Worm (Caenorhabditis elegans) whole organism, late embryonic: ENCODE results near the gene svh-11.

Experiments
- K02D7.2 ChIP-seq: sonication (generic microtip); optimal IDR thresholded peaks from 2 replicates; lab custom pipeline; 2017; ENCODE audit warnings: mild to moderate bottlenecking, missing genetic modification characterization, missing compliant biosample characterization
- K09A11.1 ChIP-seq: sonication (generic microtip); optimal IDR thresholded peaks from 2 replicates; lab custom pipeline; 2017; ENCODE audit warnings: antibody characterized with exemption, mild to moderate bottlenecking, missing genetic modification characterization, missing compliant biosample characterization; ENCODE audit not compliant: insufficient read depth
- T23F11.4 ChIP-seq: fragments of 200-800 bp; sonication (Bioruptor generic); optimal IDR thresholded peaks from 2 replicates; lab custom pipeline; 2018; ENCODE audit warnings: mild to moderate bottlenecking, missing genetic modification characterization, missing compliant biosample characterization
- ama-1 ChIP-seq: fragments of 150-350 bp; optimal IDR thresholded peaks from 2 replicates; lab custom pipeline; 2014
- ceh-19 ChIP-seq: fragments of 200-800 bp; sonication (Bioruptor generic); optimal IDR thresholded peaks from 2 replicates; lab custom pipeline; 2018; ENCODE audit warnings: mild to moderate bottlenecking, missing genetic modification characterization, missing compliant biosample characterization
- ceh-2 ChIP-seq: sonication (generic microtip); optimal IDR thresholded peaks from 2 replicates; lab custom pipeline; 2016; ENCODE audit warnings: missing genotype, missing genetic modification characterization, missing compliant biosample characterization
- ceh-30 ChIP-seq: fragments of 150-350 bp; optimal IDR thresholded peaks from 2 replicates; lab custom pipeline; 2014; ENCODE audit warnings: missing biosample characterization, missing genetic modification characterization
- ceh-31 ChIP-seq: sonication (generic microtip); optimal IDR thresholded peaks from 2 replicates; lab custom pipeline; 2016; ENCODE audit warnings: missing genetic modification characterization, missing compliant biosample characterization
- ceh-34 ChIP-seq: sonication (generic microtip); optimal IDR thresholded peaks from 2 replicates; lab custom pipeline; 2016; ENCODE audit warnings: mild to moderate bottlenecking, missing genetic modification characterization, missing compliant biosample characterization
- ceh-48 ChIP-seq: sonication (generic microtip); optimal IDR thresholded peaks from 2 replicates; lab custom pipeline; 2016; ENCODE audit warnings: missing genetic modification characterization, inconsistent platforms, missing compliant biosample characterization
- ceh-9 ChIP-seq: sonication (generic microtip); optimal IDR thresholded peaks from 2 replicates; lab custom pipeline; 2016; ENCODE audit warnings: mild to moderate bottlenecking, missing genetic modification characterization, inconsistent platforms, missing compliant biosample characterization
- dmd-4 ChIP-seq: sonication (generic microtip); optimal IDR thresholded peaks from 2 replicates; lab custom pipeline; 2016; ENCODE audit warnings: borderline replicate concordance, missing genetic modification characterization, missing compliant biosample characterization
- dve-1 ChIP-seq: sonication (generic microtip); optimal IDR thresholded peaks from 2 replicates; lab custom pipeline; 2017; ENCODE audit warnings: antibody characterized with exemption, mild to moderate bottlenecking, missing genetic modification characterization, missing compliant biosample characterization
- ets-4 ChIP-seq: sonication (generic microtip); optimal IDR thresholded peaks from 2 replicates; lab custom pipeline; 2016; ENCODE audit warnings: missing genetic modification characterization, missing compliant biosample characterization
- eyg-1 ChIP-seq: sonication (generic microtip); optimal IDR thresholded peaks from 2 replicates; lab custom pipeline; 2016; ENCODE audit warnings: missing genotype, missing genetic modification characterization, missing compliant biosample characterization
- fkh-10 ChIP-seq: fragments of 150-350 bp; optimal IDR thresholded peaks from 2 replicates; lab custom pipeline; 2014; ENCODE audit warnings: missing biosample characterization, missing genetic modification reagents, missing genetic modification characterization
- gmeb-2 ChIP-seq: sonication (generic microtip); optimal IDR thresholded peaks from 2 replicates; lab custom pipeline; 2016; ENCODE audit warnings: missing genetic modification characterization, inconsistent platforms, missing compliant biosample characterization
- hlh-13 ChIP-seq: fragments of 200-800 bp; sonication (Bioruptor generic); optimal IDR thresholded peaks from 2 replicates; lab custom pipeline; 2018; ENCODE audit warnings: mild to moderate bottlenecking, missing genetic modification characterization, missing compliant biosample characterization
- hlh-30 ChIP-seq: sonication (generic microtip); optimal IDR thresholded peaks from 2 replicates; lab custom pipeline; 2017; ENCODE audit warnings: antibody characterized with exemption, missing genetic modification characterization, missing compliant biosample characterization; ENCODE audit not compliant: insufficient read depth
- hlh-8 ChIP-seq: sonication (generic microtip); optimal IDR thresholded peaks from 2 replicates; lab custom pipeline; 2016; ENCODE audit warnings: missing genotype, missing genetic modification characterization, missing compliant biosample characterization
- lim-6 ChIP-seq: sonication (generic microtip); optimal IDR thresholded peaks from 2 replicates; lab custom pipeline; 2016; ENCODE audit warnings: missing genetic modification characterization, missing compliant biosample characterization
- lin-11 ChIP-seq: fragments of 200-800 bp; sonication (Bioruptor generic); optimal IDR thresholded peaks from 2 replicates; lab custom pipeline; 2018; ENCODE audit warnings: mild to moderate bottlenecking, missing genetic modification characterization, missing compliant biosample characterization
- madf-2 ChIP-seq: sonication (generic microtip); optimal IDR thresholded peaks from 2 replicates; lab custom pipeline; 2017; ENCODE audit warnings: missing genetic modification characterization, missing compliant biosample characterization
- nhr-232 ChIP-seq: sonication (generic microtip); optimal IDR thresholded peaks from 2 replicates; lab custom pipeline; 2016; ENCODE audit warnings: missing genetic modification characterization, missing compliant biosample characterization
- odd-2 ChIP-seq: sonication (generic microtip); optimal IDR thresholded peaks from 2 replicates; lab custom pipeline; 2017; ENCODE audit warnings: antibody characterized with exemption, mild to moderate bottlenecking, missing genetic modification characterization, missing compliant biosample characterization
- pha-2 ChIP-seq: sonication (generic microtip); optimal IDR thresholded peaks from 2 replicates; lab custom pipeline; 2017; ENCODE audit warnings: mild to moderate bottlenecking, missing genetic modification characterization, missing compliant biosample characterization
- rnt-1 ChIP-seq: sonication (generic microtip); optimal IDR thresholded peaks from 2 replicates; lab custom pipeline; 2016; ENCODE audit warnings: missing genetic modification characterization, missing compliant biosample characterization
- sdc-2 ChIP-seq: sonication (generic microtip); optimal IDR thresholded peaks from 2 replicates; lab custom pipeline; 2016; ENCODE audit warnings: missing genotype, missing genetic modification characterization, missing compliant biosample characterization
- sox-2 ChIP-seq: fragments of 200-800 bp; sonication (Bioruptor generic); IDR thresholded peaks from 2 replicates; pipeline ENCODE4 v1.3.6; 2022; ENCODE audit warnings: missing genetic modification reagents, missing genetic modification characterization, missing compliant biosample characterization
- syd-9 ChIP-seq: sonication (generic microtip); optimal IDR thresholded peaks from 2 replicates; lab custom pipeline; 2016; ENCODE audit warnings: mild to moderate bottlenecking, missing genetic modification characterization, moderate library complexity, missing compliant biosample characterization
- ttx-3 ChIP-seq: sonication (generic microtip); optimal IDR thresholded peaks from 2 replicates; lab custom pipeline; 2016; ENCODE audit warnings: missing genetic modification reagents, missing genetic modification characterization, missing compliant biosample characterization
- unc-42 ChIP-seq: sonication (generic microtip); optimal IDR thresholded peaks from 2 replicates; lab custom pipeline; 2016; ENCODE audit warnings: missing genotype, missing genetic modification characterization, missing compliant biosample characterization
- ztf-16 ChIP-seq: sonication (generic microtip); optimal IDR thresholded peaks from 2 replicates; lab custom pipeline; 2017; ENCODE audit warnings: missing genetic modification characterization, missing compliant biosample characterization

svh-11 gene

DNA sequence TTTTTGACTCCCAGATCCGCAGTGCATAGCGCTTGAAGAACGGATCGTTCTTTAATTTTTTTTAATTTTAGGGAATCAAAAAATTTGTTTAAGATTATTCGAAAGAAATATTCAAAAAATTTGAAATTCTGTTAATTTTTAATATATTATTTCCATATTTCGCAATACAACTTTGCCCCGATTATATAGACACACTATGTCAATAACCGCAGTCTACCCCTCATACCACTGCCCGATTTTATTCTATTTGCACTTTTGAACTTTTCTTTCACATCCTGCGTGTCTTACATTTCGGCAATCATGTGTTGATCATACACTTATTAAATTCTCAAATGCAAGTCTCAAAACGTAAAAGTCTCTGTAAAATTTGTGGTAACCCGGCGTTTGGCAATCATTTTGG is 11.9 kb downstream of the svh-11 start, which contains the start of gene nhr-56:
nhr-56 (plus strand) TSS at position 202 of the 400 bp plus-strand sequence.
- TF ChIP-seq hlh-30 (tag; lab: Kevin White, UChicago): peak; percentile 22
- TF ChIP-seq syd-9 (tag; lab: Kevin White, UChicago): no peak

DNA sequence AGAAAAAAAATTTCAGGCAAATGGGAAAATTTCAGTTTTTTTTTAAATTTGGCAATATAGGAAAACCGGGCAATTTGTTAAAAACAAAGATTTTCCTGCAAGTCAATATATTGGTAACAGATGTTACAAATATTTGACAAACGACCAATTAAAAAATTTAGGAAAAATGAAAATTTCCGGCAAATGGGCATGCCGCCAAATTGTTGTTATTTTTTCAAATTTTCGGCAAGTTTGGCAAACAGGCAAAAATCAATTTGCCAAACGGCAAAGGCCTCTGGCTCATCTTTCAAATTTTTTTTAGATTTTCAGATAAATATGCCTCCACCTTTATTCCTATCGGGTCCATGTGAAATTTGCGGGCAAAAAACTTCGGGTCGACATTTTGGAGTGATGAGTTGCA is 14.9 kb downstream of the svh-11 start, which contains the start of gene nhr-128:
nhr-128 (plus strand) TSS at position 301 of the 400 bp plus-strand sequence.
- no peak for TF ChIP-seq fkh-10
- no peak for TF ChIP-seq syd-9 (tag; lab: Kevin White, UChicago)
- no peak for TF ChIP-seq T23F11.4 (GFP tag; lab: Kevin White, UChicago)
- no peak for TF ChIP-seq ztf-16 (tag; lab: Kevin White, UChicago)
- no peak for TF ChIP-seq eyg-1 (tag; lab: Kevin White, UChicago)
- TF ChIP-seq hlh-8: no peak
- TF ChIP-seq, all 69 proteins: peak for 0

DNA sequence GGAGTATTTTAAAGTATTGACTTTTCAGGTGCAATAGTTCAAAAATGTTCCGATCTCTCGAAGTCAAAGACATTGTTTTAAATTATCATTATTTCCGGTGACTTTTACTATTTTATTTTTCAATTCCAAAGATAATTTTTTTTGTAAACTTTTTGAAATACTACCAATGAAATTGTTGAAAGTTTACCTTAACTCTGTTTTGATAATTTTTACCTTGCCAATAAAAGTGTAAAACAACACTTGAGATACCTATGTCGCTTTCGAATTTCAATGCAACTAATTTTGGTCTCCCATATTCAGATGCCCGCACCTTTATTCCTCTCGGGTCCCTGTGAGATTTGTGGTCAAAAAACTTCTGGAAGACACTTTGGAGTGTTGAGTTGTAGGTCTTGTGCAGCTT is 18.2 kb downstream of the svh-11 start, which contains the start of gene nhr-103:
nhr-103 (plus strand) TSS at position 301 of the 400 bp plus-strand sequence.
- TF ChIP-seq ceh-9 (tag; lab: Kevin White, UChicago) (no peak), fkh-10 (no peak)

DNA sequence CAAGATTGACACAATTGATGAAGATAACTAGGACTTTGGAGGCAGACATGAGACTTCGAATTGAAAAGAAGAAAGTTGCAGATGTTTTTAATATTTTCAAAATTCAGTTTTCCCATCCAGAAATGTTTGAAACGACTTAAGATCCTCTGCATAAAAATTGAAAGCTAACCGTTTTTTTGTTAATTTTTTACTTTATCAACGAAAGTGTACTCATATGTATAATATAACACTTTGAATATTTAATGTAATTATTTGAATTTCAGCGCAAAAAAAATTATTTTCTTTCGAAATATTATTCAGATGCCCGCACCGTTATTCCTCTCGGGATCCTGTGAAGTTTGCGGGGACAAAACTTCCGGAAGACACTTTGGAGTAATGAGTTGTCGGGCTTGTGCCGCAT is 20.0 kb downstream of the svh-11 start, which contains the start of gene nhr-18:
nhr-18 (plus strand) TSS at position 301 of the 400 bp plus-strand sequence.
- TF ChIP-seq eyg-1 (tag; lab: Kevin White, UChicago) (no peak), unc-42 (tag; lab: Kevin White, UChicago) (no peak), ets-4 (tag; lab: Kevin White, UChicago) (no peak), hlh-30 (tag; lab: Kevin White, UChicago) (no peak), ztf-16 (tag; lab: Kevin White, UChicago) (no peak), K09A11.1 (no peak), lim-6 (tag; lab: Kevin White, UChicago) (no peak), lin-11 (no peak), pha-2 (tag; lab: Kevin White, UChicago) (no peak)

DNA sequence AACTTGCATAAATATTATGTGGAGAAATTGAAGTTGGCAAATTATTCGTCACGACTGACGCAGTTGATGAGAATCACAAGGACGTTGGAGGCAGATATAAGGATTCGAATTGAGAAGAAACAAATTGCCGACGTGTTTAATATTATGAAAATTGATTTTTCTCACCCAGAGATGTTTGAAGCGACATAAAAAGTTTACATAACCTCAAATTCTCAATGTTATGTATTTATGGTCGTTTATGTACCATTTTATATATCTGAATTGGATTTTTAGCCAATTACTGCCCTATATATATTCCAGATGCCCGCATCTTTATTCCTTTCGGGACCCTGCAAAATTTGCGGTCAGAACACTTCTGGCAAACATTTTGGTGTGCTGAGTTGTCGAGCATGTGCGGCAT is 21.9 kb downstream of the svh-11 start, which contains the start of gene nhr-126:
nhr-126 (plus strand) TSS at position 301 of the 400 bp plus-strand sequence.
- TF ChIP-seq sox-2 (GFP tag; lab: Robert Waterston, UW): no peak
- TF ChIP-seq ceh-19 (GFP tag; lab: Kevin White, UChicago): no peak

DNA sequence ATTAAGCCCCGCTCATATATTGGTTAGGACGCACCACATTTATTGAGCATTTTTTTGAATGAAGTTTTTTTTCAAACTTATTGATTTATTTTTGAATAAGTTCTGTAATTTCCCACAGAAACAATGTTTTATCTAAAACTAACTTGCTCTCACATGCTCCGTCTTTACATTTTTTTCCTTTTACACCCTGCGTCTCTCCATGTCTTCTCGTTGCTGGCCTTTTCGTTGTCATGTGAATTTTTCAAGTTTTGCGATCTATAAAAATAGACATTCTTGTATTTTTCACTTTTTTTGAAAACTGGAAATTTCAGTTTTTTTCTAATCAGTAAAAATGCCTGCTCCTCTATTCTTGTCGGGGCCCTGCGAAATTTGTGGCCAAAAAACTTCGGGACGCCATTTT is 24.0 kb downstream of the svh-11 start, which contains the start of gene nhr-134:
nhr-134 (plus strand) TSS at position 312 of the 400 bp plus-strand sequence.
- TF ChIP-seq madf-2: no peak
- no peak for TF ChIP-seq dve-1 (tag; lab: Kevin White, UChicago)
- TF ChIP-seq ceh-31 (tag; lab: Kevin White, UChicago): no peak
- TF ChIP-seq rnt-1 (tag; lab: Kevin White, UChicago): no peak
- no peak for TF ChIP-seq ceh-48 (tag; lab: Kevin White, UChicago)
- no peak for TF ChIP-seq lin-11
- TF ChIP-seq ceh-19 (GFP tag; lab: Kevin White, UChicago): no peak
- no peak for TF ChIP-seq K02D7.2 (tag; lab: Kevin White, UChicago)
- no peak for TF ChIP-seq ceh-34
- TF ChIP-seq hlh-13: no peak
- no peak for TF ChIP-seq odd-2 (tag; lab: Kevin White, UChicago)
- TF ChIP-seq dmd-4 (tag; lab: Kevin White, UChicago): no peak
- TF ChIP-seq ama-1 (lab: Kevin White, UChicago): no peak
- no peak for TF ChIP-seq ceh-2 (tag; lab: Kevin White, UChicago)
- no peak for TF ChIP-seq ceh-30 (tag; lab: Kevin White, UChicago)
- TF ChIP-seq ttx-3 (tag; lab: Kevin White, UChicago): no peak
- TF ChIP-seq gmeb-2 (tag; lab: Kevin White, UChicago): no peak
- no peak for TF ChIP-seq ceh-9 (tag; lab: Kevin White, UChicago)
- TF ChIP-seq nhr-232 (tag; lab: Kevin White, UChicago): no peak
- TF ChIP-seq sdc-2 (tag; lab: Kevin White, UChicago): no peak
